Fruit fly (Drosophila melanogaster) whole organism, embryonic: ENCODE results near the gene Pak.

Source experiments
- Aef1 ChIP-seq: fragments of 200-800 bp; sonication (Bioruptor generic); IDR thresholded peaks from 3 replicates; pipeline ENCODE4 v1.3.6; 2022; ENCODE audit warnings: missing biosample characterization, missing genetic modification characterization
- B-H1 ChIP-seq: fragments of 200-800 bp; sonication (Bioruptor generic); IDR thresholded peaks from 3 replicates; pipeline ENCODE4 v1.3.6; 2022; ENCODE audit warnings: missing biosample characterization, missing genetic modification characterization
- Bdp1 ChIP-seq: fragments of 200-800 bp; sonication (Bioruptor generic); optimal IDR thresholded peaks from 3 replicates; lab custom pipeline; 2016; ENCODE audit warnings: missing biosample characterization, missing genetic modification characterization
- CG11504 ChIP-seq: fragments of 200-800 bp; sonication (Bioruptor generic); optimal IDR thresholded peaks from 3 replicates; lab custom pipeline; 2019; ENCODE audit warnings: missing biosample characterization, mild to moderate bottlenecking, missing genetic modification characterization, moderate library complexity
- CG12219 ChIP-seq: fragments of 200-800 bp; sonication (Bioruptor generic); optimal IDR thresholded peaks from 3 replicates; lab custom pipeline; 2018; ENCODE audit warnings: missing biosample characterization, mild to moderate bottlenecking, missing genetic modification characterization
- CG12659 ChIP-seq: fragments of 200-800 bp; sonication (Bioruptor generic); optimal IDR thresholded peaks from 3 replicates; lab custom pipeline; 2017; ENCODE audit warnings: mild to moderate bottlenecking, missing biosample characterization, missing genetic modification reagents, missing genetic modification characterization
- CG13894 ChIP-seq: fragments of 200-800 bp; sonication (Bioruptor generic); optimal IDR thresholded peaks from 3 replicates; lab custom pipeline; 2018; ENCODE audit warnings: missing biosample characterization, mild to moderate bottlenecking, missing genetic modification characterization, moderate library complexity
- CG14050 ChIP-seq: fragments of 200-800 bp; sonication (Bioruptor generic); IDR thresholded peaks from 3 replicates; pipeline ENCODE4 v1.3.6; 2022; ENCODE audit warnings: missing biosample characterization, missing genetic modification characterization
- CG14667 ChIP-seq: fragments of 200-800 bp; sonication (Bioruptor generic); IDR thresholded peaks from 2 replicates; pipeline ENCODE4 v1.3.6; 2022; ENCODE audit warnings: missing biosample characterization, missing genetic modification characterization
- CG17186 ChIP-seq: fragments of 200-800 bp; sonication (Bioruptor generic); optimal IDR thresholded peaks from 3 replicates; lab custom pipeline; 2017; ENCODE audit warnings: missing biosample characterization, missing genetic modification reagents, missing genetic modification characterization
- CG17829 ChIP-seq: fragments of 200-800 bp; optimal IDR thresholded peaks from 2 replicates; lab custom pipeline; 2019; ENCODE audit warnings: missing biosample characterization, mild to moderate bottlenecking, missing genetic modification characterization, moderate library complexity
- CG17912 ChIP-seq: fragments of 200-800 bp; sonication (Bioruptor generic); optimal IDR thresholded peaks from 2 replicates; lab custom pipeline; 2018; ENCODE audit warnings: missing biosample characterization, mild to moderate bottlenecking, missing genetic modification characterization
- CG1832 ChIP-seq: fragments of 200-800 bp; sonication (Bioruptor generic); optimal IDR thresholded peaks from 2 replicates; lab custom pipeline; 2017; ENCODE audit warnings: missing biosample characterization, mild to moderate bottlenecking, missing genetic modification characterization, inconsistent platforms
- CG18764 ChIP-seq: fragments of 200-800 bp; sonication (Bioruptor generic); optimal IDR thresholded peaks from 3 replicates; lab custom pipeline; 2016; ENCODE audit warnings: missing biosample characterization, missing genetic modification characterization
- CG2116 ChIP-seq: fragments of 200-800 bp; sonication (Bioruptor generic); optimal IDR thresholded peaks from 3 replicates; lab custom pipeline; 2018; ENCODE audit warnings: missing biosample characterization, mild to moderate bottlenecking, missing genetic modification characterization
- CG33213 ChIP-seq: fragments of 200-800 bp; sonication (Bioruptor generic); optimal IDR thresholded peaks from 3 replicates; lab custom pipeline; 2016; ENCODE audit warnings: missing biosample characterization, missing genetic modification characterization
- CG4820 ChIP-seq: fragments of 200-800 bp; sonication (Bioruptor generic); optimal IDR thresholded peaks from 3 replicates; lab custom pipeline; 2016; ENCODE audit warnings: missing biosample characterization, missing genetic modification characterization
- CG6791 ChIP-seq: fragments of 200-800 bp; sonication (Bioruptor generic); IDR thresholded peaks from 3 replicates; pipeline ENCODE4 v1.3.6; 2022; ENCODE audit warnings: missing biosample characterization, missing genetic modification characterization; ENCODE audit not compliant: partially characterized antibody
- CG9609 ChIP-seq: fragments of 200-800 bp; sonication (Bioruptor generic); optimal IDR thresholded peaks from 3 replicates; lab custom pipeline; 2016; ENCODE audit warnings: missing biosample characterization, missing genetic modification characterization
- Chrac-16 ChIP-seq: fragments of 200-800 bp; sonication (Bioruptor generic); optimal IDR thresholded peaks from 3 replicates; lab custom pipeline; 2016; ENCODE audit warnings: missing biosample characterization, missing genetic modification characterization
- CkIIα-i1 ChIP-seq: fragments of 200-800 bp; sonication (Bioruptor generic); IDR thresholded peaks from 2 replicates; pipeline ENCODE4 v1.3.6; 2022; ENCODE audit warnings: missing biosample characterization, missing genetic modification characterization
- D ChIP-seq, 2 experiments: fragments of 200-800 bp in 1 of 2; fragments of >200 bp in 1 of 2; sonication (Bioruptor generic) in 1 of 2; optimal IDR thresholded peaks; 2 replicates in 1 of 2; 3 replicates in 1 of 2; lab custom pipeline; 2017; ENCODE audit warnings: mild to moderate bottlenecking in 1 of 2, missing biosample characterization in 1 of 2, missing genetic modification characterization in 1 of 2, missing genetic modification reagents in 1 of 2
- D19A ChIP-seq: fragments of 200-800 bp; optimal IDR thresholded peaks from 3 replicates; lab custom pipeline; 2019; ENCODE audit warnings: missing biosample characterization, mild to moderate bottlenecking, missing genetic modification characterization, moderate library complexity
- Eip74EF ChIP-seq, 2 experiments: fragments of 200-800 bp in 1 of 2; fragments of >200 bp in 1 of 2; sonication (Bioruptor generic) in 1 of 2; optimal IDR thresholded peaks; 2 replicates each; lab custom pipeline; 2017 to 2019; ENCODE audit warnings: missing biosample characterization in 2 of 2, missing genetic modification characterization in 2 of 2, mild to moderate bottlenecking in 1 of 2, moderate library complexity in 1 of 2
- HLH3B ChIP-seq: fragments of 200-800 bp; sonication (Bioruptor generic); IDR thresholded peaks from 2 replicates; pipeline ENCODE4 v1.3.6; 2022; ENCODE audit warnings: missing biosample characterization, missing genetic modification characterization
- HLH4C ChIP-seq: fragments of 200-800 bp; sonication (Bioruptor generic); IDR thresholded peaks from 3 replicates; pipeline ENCODE4 v1.3.6; 2022; ENCODE audit warnings: missing biosample characterization, missing genetic modification characterization; ENCODE audit not compliant: partially characterized antibody
- Hr51 ChIP-seq, 2 experiments: fragments of 200-800 bp; sonication (Bioruptor generic); optimal IDR thresholded peaks; 2 replicates in 1 of 2; 3 replicates in 1 of 2; lab custom pipeline; 2016 to 2018; ENCODE audit warnings: missing biosample characterization in 2 of 2, missing genetic modification characterization in 2 of 2, mild to moderate bottlenecking in 1 of 2, moderate library complexity in 1 of 2
- Meics ChIP-seq: fragments of 200-800 bp; sonication (Bioruptor generic); optimal IDR thresholded peaks from 2 replicates; lab custom pipeline; 2017; ENCODE audit warnings: missing biosample characterization, mild to moderate bottlenecking, missing genetic modification characterization
- NC2β ChIP-seq: fragments of 200-800 bp; sonication (Bioruptor generic); optimal IDR thresholded peaks from 2 replicates; lab custom pipeline; 2016; ENCODE audit warnings: missing biosample characterization, missing genetic modification characterization
- Pdp1 ChIP-seq, 2 experiments: fragments of 200-800 bp; sonication (Bioruptor generic); optimal IDR thresholded peaks; 3 replicates each; lab custom pipeline; 2016; ENCODE audit warnings: missing biosample characterization in 2 of 2, missing genetic modification characterization in 2 of 2, mild to moderate bottlenecking in 1 of 2, moderate library complexity in 1 of 2
- Poxn ChIP-seq: fragments of 200-800 bp; sonication (Bioruptor generic); IDR thresholded peaks from 2 replicates; pipeline ENCODE4 v1.3.6; 2022; ENCODE audit warnings: missing biosample characterization, missing genetic modification characterization
- abd-A ChIP-seq: fragments of 200-800 bp; sonication (Bioruptor generic); optimal IDR thresholded peaks from 3 replicates; lab custom pipeline; 2019; ENCODE audit warnings: missing biosample characterization, mild to moderate bottlenecking, missing genetic modification characterization, moderate library complexity
- btn ChIP-seq: fragments of 200-800 bp; sonication (Bioruptor generic); optimal IDR thresholded peaks from 2 replicates; lab custom pipeline; 2016; ENCODE audit warnings: missing biosample characterization, missing genetic modification characterization
- cg ChIP-seq: fragments of 200-800 bp; sonication (Bioruptor generic); optimal IDR thresholded peaks from 3 replicates; lab custom pipeline; 2019; ENCODE audit warnings: missing biosample characterization, mild to moderate bottlenecking, missing genetic modification characterization, moderate library complexity
- chinmo ChIP-seq: fragments of 200-800 bp; sonication (Bioruptor generic); IDR thresholded peaks from 4 replicates; pipeline ENCODE4 v1.3.6; 2022; ENCODE audit warnings: missing biosample characterization, missing genetic modification characterization; ENCODE audit not compliant: partially characterized antibody
- cwo ChIP-seq: fragments of 200-800 bp; sonication (Bioruptor generic); optimal IDR thresholded peaks from 3 replicates; lab custom pipeline; 2017; ENCODE audit warnings: missing biosample characterization, missing genetic modification characterization, mild to moderate bottlenecking, moderate library complexity, missing genetic modification reagents
- fd64A ChIP-seq: fragments of 200-800 bp; sonication (Bioruptor generic); optimal IDR thresholded peaks from 3 replicates; lab custom pipeline; 2018; ENCODE audit warnings: missing biosample characterization, mild to moderate bottlenecking, missing genetic modification characterization
- gfzf ChIP-seq: fragments of 200-800 bp; sonication (Bioruptor generic); optimal IDR thresholded peaks from 2 replicates; lab custom pipeline; 2016; ENCODE audit warnings: missing biosample characterization, mild to moderate bottlenecking, missing genetic modification characterization, moderate library complexity
- hkb ChIP-seq, 2 experiments: fragments of 200-800 bp in 1 of 2; fragments of >200 bp in 1 of 2; sonication (Bioruptor generic) in 1 of 2; IDR thresholded peaks in 1 of 2; optimal IDR thresholded peaks in 1 of 2; 2 replicates each; pipeline versions ENCODE4 v1.3.6 to Lab custom; 2017 to 2022; ENCODE audit warnings: missing biosample characterization in 1 of 2, missing genetic modification characterization in 1 of 2
- luna ChIP-seq: fragments of 200-800 bp; sonication (Bioruptor generic); optimal IDR thresholded peaks from 2 replicates; lab custom pipeline; 2016; ENCODE audit warnings: missing biosample characterization, missing genetic modification characterization
- mam ChIP-seq: fragments of 200-800 bp; sonication (Bioruptor generic); optimal IDR thresholded peaks from 3 replicates; lab custom pipeline; 2016; ENCODE audit warnings: missing biosample characterization, missing genetic modification characterization
- nerfin-1 ChIP-seq: fragments of 200-800 bp; sonication (Bioruptor generic); optimal IDR thresholded peaks from 3 replicates; lab custom pipeline; 2019; ENCODE audit warnings: missing biosample characterization, mild to moderate bottlenecking, missing genetic modification characterization, moderate library complexity
- pnt ChIP-seq: fragments of 200-800 bp; sonication (Bioruptor generic); optimal IDR thresholded peaks from 3 replicates; lab custom pipeline; 2016; ENCODE audit warnings: missing biosample characterization, missing genetic modification characterization
- ranshi ChIP-seq: fragments of 200-800 bp; sonication (Bioruptor generic); IDR thresholded peaks from 2 replicates; pipeline ENCODE4 v1.3.6; 2022; ENCODE audit warnings: missing biosample characterization, missing genetic modification characterization
- sob ChIP-seq: fragments of 200-800 bp; sonication (Bioruptor generic); IDR thresholded peaks from 2 replicates; pipeline ENCODE4 v1.3.6; 2022; ENCODE audit warnings: missing biosample characterization, missing genetic modification characterization
- ssp ChIP-seq: fragments of 200-800 bp; sonication (Bioruptor generic); IDR thresholded peaks from 2 replicates; pipeline ENCODE4 v1.3.6; 2022; ENCODE audit warnings: missing biosample characterization, missing genetic modification characterization
- ttk ChIP-seq: fragments of 200-800 bp; sonication (Bioruptor generic); IDR thresholded peaks from 2 replicates; pipeline ENCODE4 v2.1.2; 2022; ENCODE audit warnings: missing biosample characterization, missing genetic modification characterization
- zf30C ChIP-seq: fragments of 200-800 bp; sonication (Bioruptor generic); optimal IDR thresholded peaks from 3 replicates; lab custom pipeline; 2018; ENCODE audit warnings: missing biosample characterization, mild to moderate bottlenecking, missing genetic modification characterization

The Pak gene

dm6 chr3R:6351696-6352378, 1.1 kb downstream of the Pak start (continued):
- no peak for TF ChIP-seq NC2β (GFP tag; lab: Kevin White, UChicago)
- no peak for TF ChIP-seq mam
- no peak for TF ChIP-seq CG9609 (GFP tag; lab: Kevin White, UChicago)
- peak; percentile 36 for TF ChIP-seq CG17829
- no peak for TF ChIP-seq ssp (GFP tag; lab: Robert Waterston, UW)
- TF ChIP-seq CG2116: no peak
- TF ChIP-seq Pdp1 (GFP tag; optimal IDR thresholded peaks at IDR 0.05; lab: Kevin White, UChicago): peak in 1 of 2 experiments; percentile 22
- peak; percentile 54 for TF ChIP-seq CG11504 (tag; lab: Kevin White, UChicago)
- no peak for TF ChIP-seq CG13894 (tag; lab: Kevin White, UChicago)
- no peak for TF ChIP-seq Aef1 (GFP tag; lab: Robert Waterston, UW)
- TF ChIP-seq gfzf (GFP tag; lab: Kevin White, UChicago): no peak
- TF ChIP-seq ranshi (GFP tag; lab: Robert Waterston, UW): no peak
- TF ChIP-seq Eip74EF (GFP tag; optimal IDR thresholded peaks at IDR 0.05; lab: Kevin White, UChicago): peak in 1 of 2 experiments; percentile 53
- TF ChIP-seq HLH3B: no peak
- no peak for TF ChIP-seq CG6791
- TF ChIP-seq D (optimal IDR thresholded peaks at IDR 0.05; lab: Kevin White, UChicago): no peak
- peak; percentile 44 for TF ChIP-seq D (GFP tag; optimal IDR thresholded peaks at IDR 0.05; lab: Kevin White, UChicago)
- no peak for TF ChIP-seq CG12659 (GFP tag; lab: Kevin White, UChicago)
- no peak for TF ChIP-seq B-H1 (GFP tag; lab: Robert Waterston, UW)
- no peak for TF ChIP-seq hkb (optimal IDR thresholded peaks at IDR 0.05; lab: Kevin White, UChicago)
- TF ChIP-seq hkb (GFP tag; IDR thresholded peaks at IDR 0.05; lab: Robert Waterston, UW): 0 out of 2 replicates have a peak, but pooled peaks have one; percentile 17
- peak; percentile 20 for TF ChIP-seq nerfin-1 (tag; lab: Kevin White, UChicago)
- no peak for TF ChIP-seq zf30C (GFP tag; lab: Kevin White, UChicago)
- TF ChIP-seq CG17186 (GFP tag; lab: Kevin White, UChicago): no peak
- no peak for TF ChIP-seq CG12219
- TF ChIP-seq ttk (GFP tag; lab: Robert Waterston, UW): no peak
- TF ChIP-seq luna (GFP tag; lab: Kevin White, UChicago): no peak
- no peak for TF ChIP-seq Chrac-16 (GFP tag; lab: Kevin White, UChicago)
- no peak for TF ChIP-seq CG33213 (GFP tag; lab: Kevin White, UChicago)
- TF ChIP-seq cg (GFP tag; lab: Kevin White, UChicago): peak; percentile 50
- no peak for TF ChIP-seq fd64A (GFP tag; lab: Kevin White, UChicago)
- TF ChIP-seq btn (GFP tag; lab: Kevin White, UChicago): no peak
- TF ChIP-seq abd-A (tag; lab: Kevin White, UChicago): no peak
- no peak for TF ChIP-seq pnt (GFP tag; lab: Kevin White, UChicago)
- 0 out of 2 replicates have a peak, but pooled peaks have one; percentile 14 for TF ChIP-seq sob
- TF ChIP-seq HLH4C (GFP tag; lab: Robert Waterston, UW): no peak
- no peak for TF ChIP-seq CG1832 (GFP tag; lab: Kevin White, UChicago)
- TF ChIP-seq CG14667 (GFP tag; lab: Robert Waterston, UW): no peak
- peak in 1 of 2 experiments; percentile 55 for TF ChIP-seq Hr51 (GFP tag; optimal IDR thresholded peaks at IDR 0.05; lab: Kevin White, UChicago)
- TF ChIP-seq Bdp1 (GFP tag; lab: Kevin White, UChicago): no peak
- no peak for TF ChIP-seq chinmo
- TF ChIP-seq Meics: peak; percentile 41
- TF ChIP-seq CG18764 (GFP tag; lab: Kevin White, UChicago): no peak
- TF ChIP-seq cwo (GFP tag; lab: Kevin White, UChicago): peak; percentile 49
- peak; percentile 33 for TF ChIP-seq D19A (tag; lab: Kevin White, UChicago)
- no peak for TF ChIP-seq CG14050 (GFP tag; lab: Robert Waterston, UW)
- TF ChIP-seq CkIIα-i1 (GFP tag; lab: Robert Waterston, UW): no peak
- peak; percentile 77 for TF ChIP-seq CG4820 (GFP tag; lab: Kevin White, UChicago)
- no peak for TF ChIP-seq CG17912 (GFP tag; lab: Kevin White, UChicago)
- TF ChIP-seq Poxn (GFP tag; lab: Robert Waterston, UW): no peak
